Fruit fly (Drosophila melanogaster): Measurements from ENCODE around the gene Sf3b1.

Sf3b1 gene

dm6 chr2L:568030-568429, at the start of gene Sf3b1, which contains the start of gene Nle:
Gene Sf3b1 (plus strand): TSS chr2L:568340.
Gene Nle (minus strand): TSS chr2L:568121.
- TF ChIP-seq CG12768 (GFP tag; optimal IDR thresholded peaks at IDR 0.05) (peak; percentile 6), ovo (GFP tag; optimal IDR thresholded peaks at IDR 0.05) (no peak), Clk (GFP tag; optimal IDR thresholded peaks at IDR 0.05) (peak; percentile 44), toe (GFP tag; optimal IDR thresholded peaks at IDR 0.05) (peak; percentile 66), cnc (optimal IDR thresholded peaks at IDR 0.05) (no peak), pad (GFP tag; optimal IDR thresholded peaks at IDR 0.05) (peak; percentile 23), Crg-1 (GFP tag; optimal IDR thresholded peaks at IDR 0.05) (peak; percentile 62), CG7101 (tag; optimal IDR thresholded peaks at IDR 0.05) (peak; percentile 55), CG7045 (GFP tag; optimal IDR thresholded peaks at IDR 0.05) (no peak), kay (GFP tag; ENCODE audit: borderline replicate concordance) (no peak), CG33017 (tag; optimal IDR thresholded peaks at IDR 0.05) (no peak), CG1620 (GFP tag; optimal IDR thresholded peaks at IDR 0.05) (peak; percentile 67), CG11617 (GFP tag; optimal IDR thresholded peaks at IDR 0.05) (peak; percentile 58), bab1 (GFP tag; optimal IDR thresholded peaks at IDR 0.05) (peak; percentile 49), tj (GFP tag; optimal IDR thresholded peaks at IDR 0.05) (peak; percentile 2), CG14711 (tag; optimal IDR thresholded peaks at IDR 0.05) (peak; percentile 55), Mnt (GFP tag; optimal IDR thresholded peaks at IDR 0.05) (peak; percentile 97), Hr96 (GFP tag; optimal IDR thresholded peaks at IDR 0.05) (peak; percentile 20), cic (GFP tag; optimal IDR thresholded peaks at IDR 0.05) (no peak), CG5204 (GFP tag; optimal IDR thresholded peaks at IDR 0.05) (no peak)

DNA sequence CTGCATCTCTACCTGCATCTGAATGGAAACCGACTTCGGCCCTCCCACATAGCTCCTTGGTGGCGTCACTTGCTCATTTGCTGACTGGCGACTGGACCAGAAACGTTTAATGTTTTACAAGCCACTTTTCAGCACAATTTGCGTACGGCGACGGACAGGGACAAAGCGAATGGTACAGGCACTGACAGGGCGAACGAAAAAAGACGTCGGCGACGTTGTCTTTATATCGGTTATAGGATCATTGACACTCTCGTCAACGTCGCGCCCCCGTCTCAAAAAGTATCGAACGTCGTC, 49.6 kb upstream of the Sf3b1 start:
- no peak for TF ChIP-seq pad (GFP tag; optimal IDR thresholded peaks at IDR 0.05)
- no peak for TF ChIP-seq CG33017 (tag; optimal IDR thresholded peaks at IDR 0.05)
- no peak for TF ChIP-seq Hr96 (GFP tag; optimal IDR thresholded peaks at IDR 0.05)
- TF ChIP-seq cnc (optimal IDR thresholded peaks at IDR 0.05), result no peak
- no peak for TF ChIP-seq kay (GFP tag; ENCODE audit: borderline replicate concordance)
- no peak for TF ChIP-seq Clk (GFP tag; optimal IDR thresholded peaks at IDR 0.05)
- TF ChIP-seq Crg-1 (GFP tag; optimal IDR thresholded peaks at IDR 0.05), result no peak

dm6 chr2L:518979-519891, 48.9 kb upstream of the Sf3b1 start:
- TF ChIP-seq Mnt (GFP tag; optimal IDR thresholded peaks at IDR 0.05), result no peak
- no peak for TF ChIP-seq bab1 (GFP tag; optimal IDR thresholded peaks at IDR 0.05)
- no peak for TF ChIP-seq Hr96 (GFP tag; optimal IDR thresholded peaks at IDR 0.05)
- no peak for TF ChIP-seq kay (GFP tag; ENCODE audit: borderline replicate concordance)
- no peak for TF ChIP-seq CG33017 (tag; optimal IDR thresholded peaks at IDR 0.05)
- TF ChIP-seq CG11617 (GFP tag; optimal IDR thresholded peaks at IDR 0.05), result no peak
- TF ChIP-seq CG7101 (tag; optimal IDR thresholded peaks at IDR 0.05), result no peak
- TF ChIP-seq CG1620 (GFP tag; optimal IDR thresholded peaks at IDR 0.05), result no peak
- TF ChIP-seq CG5204 (GFP tag; optimal IDR thresholded peaks at IDR 0.05), result no peak
- TF ChIP-seq tj (GFP tag; optimal IDR thresholded peaks at IDR 0.05), result no peak
- no peak for TF ChIP-seq toe (GFP tag; optimal IDR thresholded peaks at IDR 0.05)
- no peak for TF ChIP-seq CG7045 (GFP tag; optimal IDR thresholded peaks at IDR 0.05)
- no peak for TF ChIP-seq Clk (GFP tag; optimal IDR thresholded peaks at IDR 0.05)
- no peak for TF ChIP-seq cnc (optimal IDR thresholded peaks at IDR 0.05)
- TF ChIP-seq Crg-1 (GFP tag; optimal IDR thresholded peaks at IDR 0.05), result no peak
- no peak for TF ChIP-seq cic (GFP tag; optimal IDR thresholded peaks at IDR 0.05)
- TF ChIP-seq CG14711 (tag; optimal IDR thresholded peaks at IDR 0.05), result no peak
- TF ChIP-seq ovo (GFP tag; optimal IDR thresholded peaks at IDR 0.05), result no peak
- no peak for TF ChIP-seq CG12768 (GFP tag; optimal IDR thresholded peaks at IDR 0.05)

DNA sequence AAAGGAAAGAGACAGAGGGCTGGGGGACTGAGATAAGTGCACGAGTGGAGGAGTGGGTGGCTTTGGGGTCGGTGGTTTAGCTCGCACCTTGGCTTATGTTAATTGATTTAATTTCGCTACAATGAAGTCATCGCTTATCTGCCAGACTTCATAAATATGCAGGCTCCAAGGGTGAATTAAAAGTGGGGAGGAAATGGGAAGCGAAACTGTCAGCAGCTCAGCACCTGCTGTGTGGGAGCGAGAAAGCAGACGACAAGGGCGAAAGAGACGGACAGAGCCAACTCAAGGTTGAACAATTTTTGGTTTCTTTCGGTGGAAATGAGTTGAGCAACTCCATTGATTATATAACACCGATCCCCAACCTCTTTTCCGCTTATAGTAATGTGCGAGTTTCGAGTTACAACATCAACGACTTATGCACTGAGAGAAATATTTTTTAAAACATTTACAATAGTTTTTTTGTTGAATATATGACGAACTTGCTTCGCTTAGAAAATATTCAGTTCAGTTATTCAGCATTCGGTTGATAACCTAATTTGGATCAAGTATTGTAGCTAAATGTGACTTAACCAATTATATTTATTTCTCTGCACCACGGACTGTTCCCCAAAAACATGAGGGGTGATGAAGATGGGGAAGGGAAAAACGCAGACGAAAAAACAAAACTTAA, 47.7 kb upstream of the Sf3b1 start:
- peak; percentile 41 for TF ChIP-seq bab1 (GFP tag; optimal IDR thresholded peaks at IDR 0.05)
- peak; percentile 39 for TF ChIP-seq CG7101 (tag; optimal IDR thresholded peaks at IDR 0.05)
- no peak for TF ChIP-seq Mnt (GFP tag; optimal IDR thresholded peaks at IDR 0.05)
- no peak for TF ChIP-seq kay (GFP tag; ENCODE audit: borderline replicate concordance)

- TF ChIP-seq CG7101 (tag; optimal IDR thresholded peaks at IDR 0.05) (no peak), tj (GFP tag; optimal IDR thresholded peaks at IDR 0.05) (peak; percentile 55)
These were observed 46.9 kb upstream of the Sf3b1 start for dm6 chr2L:521001-521827.

All from whole organism, adult.